Worm (Caenorhabditis elegans) whole organism, early embryonic: ENCODE data around the gene cwn-2.

Experiments used
- B0310.2 ChIP-seq: sonication (generic microtip); optimal IDR thresholded peaks from 2 replicates; lab custom pipeline; 2016; ENCODE audit warnings: mild to moderate bottlenecking, missing genetic modification characterization, missing compliant biosample characterization
- F13C5.2 ChIP-seq: sonication (generic microtip); optimal IDR thresholded peaks from 2 replicates; lab custom pipeline; 2017; ENCODE audit warnings: mild to moderate bottlenecking, missing genetic modification characterization, inconsistent platforms, missing compliant biosample characterization
- ama-1 ChIP-seq: fragments of 150-350 bp; optimal IDR thresholded peaks from 2 replicates; lab custom pipeline; 2014
- ceh-13 ChIP-seq: fragments of 200-800 bp; sonication (Bioruptor generic); optimal IDR thresholded peaks from 2 replicates; lab custom pipeline; 2018; ENCODE audit warnings: mild to moderate bottlenecking, missing genetic modification characterization, missing compliant biosample characterization
- ceh-36 ChIP-seq: sonication (generic microtip); optimal IDR thresholded peaks from 2 replicates; lab custom pipeline; 2016; ENCODE audit warnings: missing genetic modification characterization, inconsistent platforms, missing compliant biosample characterization
- ets-7 ChIP-seq: sonication (generic microtip); optimal IDR thresholded peaks from 2 replicates; lab custom pipeline; 2016; ENCODE audit warnings: missing genotype, missing genetic modification characterization, missing compliant biosample characterization
- hmg-4 ChIP-seq: fragments of 200-800 bp; sonication (Bioruptor generic); optimal IDR thresholded peaks from 2 replicates; lab custom pipeline; 2018; ENCODE audit warnings: mild to moderate bottlenecking, missing genetic modification characterization, missing compliant biosample characterization
- hnd-1 ChIP-seq: sonication (generic microtip); optimal IDR thresholded peaks from 2 replicates; lab custom pipeline; 2016; ENCODE audit warnings: missing genetic modification characterization, missing compliant biosample characterization
- scrt-1 ChIP-seq: fragments of 200-800 bp; sonication (Bioruptor generic); IDR thresholded peaks from 2 replicates; pipeline ENCODE4 v1.3.6; 2022; ENCODE audit warnings: missing genetic modification characterization, missing compliant biosample characterization
- sea-1 ChIP-seq: fragments of 200-800 bp; sonication (Bioruptor generic); conservative IDR thresholded peaks from 2 replicates; pipeline ENCODE4 v1.3.6; 2022; ENCODE audit warnings: missing genetic modification characterization, missing compliant biosample characterization
- tbx-11 ChIP-seq: fragments of 200-800 bp; sonication (Bioruptor generic); IDR thresholded peaks from 2 replicates; pipeline ENCODE4 v1.3.6; 2022; ENCODE audit warnings: missing genetic modification characterization, missing compliant biosample characterization
- tbx-37 ChIP-seq: fragments of 200-800 bp; sonication (Bioruptor generic); conservative IDR thresholded peaks from 2 replicates; pipeline ENCODE4 v1.3.6; 2022; ENCODE audit warnings: missing genetic modification reagents, missing genetic modification characterization, missing compliant biosample characterization
- tra-4 ChIP-seq: sonication (generic microtip); optimal IDR thresholded peaks from 2 replicates; lab custom pipeline; 2017; ENCODE audit warnings: missing genetic modification characterization, missing compliant biosample characterization

DNA sequence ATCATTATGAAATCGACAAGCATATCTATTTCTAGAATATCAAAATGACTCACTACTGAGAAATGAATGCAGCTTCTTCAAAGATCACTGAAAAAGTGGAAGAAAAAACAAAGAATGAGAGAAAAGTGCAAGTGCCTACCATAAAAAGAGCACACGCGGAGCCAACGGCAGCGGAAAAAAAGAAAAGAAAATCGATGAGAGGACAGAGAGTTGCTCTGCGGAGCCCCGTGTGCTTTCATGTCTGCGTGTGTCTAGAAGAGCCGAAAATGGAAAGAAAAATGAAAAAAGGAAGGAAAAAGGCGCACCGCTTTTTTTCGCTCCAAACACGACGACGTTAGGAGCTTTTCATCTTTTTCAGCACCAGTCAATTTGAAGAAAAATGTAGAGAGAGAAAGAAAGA, 4.9 kb upstream of the cwn-2 start, which contains the start of gene ipla-7:
- TF ChIP-seq ama-1 (no peak), ceh-13 (GFP tag; lab: Kevin White, UChicago) (no peak), ceh-36 (tag; lab: Kevin White, UChicago) (no peak), hmg-4 (GFP tag; lab: Kevin White, UChicago) (no peak), tra-4 (no peak), tbx-11 (GFP tag; lab: Robert Waterston, UW) (no peak), tbx-37 (GFP tag; lab: Robert Waterston, UW) (no peak), B0310.2 (tag; lab: Kevin White, UChicago) (no peak), ets-7 (tag; lab: Kevin White, UChicago) (no peak), sea-1 (GFP tag; lab: Robert Waterston, UW) (no peak), F13C5.2 (tag; lab: Kevin White, UChicago) (no peak), hnd-1 (no peak), scrt-1 (GFP tag; lab: Robert Waterston, UW) (no peak)
